Worm (Caenorhabditis elegans): ENCODE measurements around the gene Y5H2A.1.
"Not testable (repeated sequence)": the region's sequence is repeated elsewhere in the genome, so short reads cannot be mapped to it uniquely, and the experiment has no call there.

The Y5H2A.1 gene

DNA sequence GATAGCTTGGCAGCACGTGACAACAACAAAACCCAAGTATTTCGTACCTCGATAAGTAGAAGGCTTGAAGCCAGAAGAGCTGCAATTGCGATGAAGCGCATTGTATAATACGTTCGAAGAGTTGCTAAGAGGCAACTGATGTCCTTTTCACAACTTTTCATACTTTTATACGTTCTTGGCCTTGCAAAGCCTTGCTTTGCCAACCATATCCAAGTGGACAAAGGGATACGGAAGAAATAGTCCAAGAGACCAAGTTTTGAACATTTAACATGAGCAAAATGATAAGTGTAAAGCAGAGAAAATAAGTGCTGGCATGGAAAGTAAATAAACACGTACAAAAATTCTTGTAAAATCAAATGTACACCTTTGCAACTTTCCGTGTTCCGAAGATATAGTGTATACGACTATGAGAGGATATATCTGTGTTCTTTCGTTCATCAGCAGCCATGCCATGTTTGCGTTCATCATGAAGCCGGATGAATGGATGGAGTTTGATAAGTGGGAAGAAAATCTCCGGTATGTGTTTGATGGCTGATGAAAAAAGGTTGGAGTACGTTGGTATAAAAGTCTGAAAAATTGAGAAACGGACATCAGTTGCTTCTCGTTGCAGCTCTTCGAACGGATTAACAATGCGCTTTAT is 2.7 kb upstream of the Y5H2A.1 start, which contains the start of the genes Y5H2A.4 and abu-4:
Y5H2A.4 (minus strand) TSS at position 101 of the 640 bp plus-strand sequence.
abu-4 (plus strand) TSS at position 590 of the 640 bp plus-strand sequence.
- TF ChIP-seq him-1 (tag; optimal IDR thresholded peaks at IDR 0.05): no peak
- no peak for TF ChIP-seq dao-5 (tag; optimal IDR thresholded peaks at IDR 0.05)
- no peak for TF ChIP-seq W03F9.2 (tag; optimal IDR thresholded peaks at IDR 0.05)

DNA sequence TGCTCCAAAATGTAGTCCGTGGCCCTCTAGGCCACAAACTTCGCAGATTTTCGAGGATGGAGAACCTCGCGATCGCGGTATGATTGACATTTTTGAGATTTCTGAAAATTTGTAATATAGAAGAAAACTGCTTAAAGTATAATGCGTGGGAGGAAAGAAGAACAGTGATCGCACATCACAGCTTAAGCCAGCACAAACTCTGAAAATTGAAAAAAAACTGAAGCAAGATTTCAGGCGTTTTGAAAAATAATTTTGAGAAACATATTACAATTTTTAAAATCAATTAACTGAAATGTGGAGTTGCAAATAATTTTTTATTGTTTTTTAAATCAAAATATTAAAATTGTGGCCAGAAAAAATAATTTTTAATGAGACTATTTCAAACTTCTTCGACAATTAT is 4.7 kb downstream of the Y5H2A.1 start, which contains the start of gene nhr-275:
nhr-275 (minus strand) TSS at position 101 of the 400 bp plus-strand sequence.
- TF ChIP-seq him-1 (tag; optimal IDR thresholded peaks at IDR 0.05) (no peak), dao-5 (tag; optimal IDR thresholded peaks at IDR 0.05) (no peak), W03F9.2 (tag; optimal IDR thresholded peaks at IDR 0.05) (no peak)

DNA sequence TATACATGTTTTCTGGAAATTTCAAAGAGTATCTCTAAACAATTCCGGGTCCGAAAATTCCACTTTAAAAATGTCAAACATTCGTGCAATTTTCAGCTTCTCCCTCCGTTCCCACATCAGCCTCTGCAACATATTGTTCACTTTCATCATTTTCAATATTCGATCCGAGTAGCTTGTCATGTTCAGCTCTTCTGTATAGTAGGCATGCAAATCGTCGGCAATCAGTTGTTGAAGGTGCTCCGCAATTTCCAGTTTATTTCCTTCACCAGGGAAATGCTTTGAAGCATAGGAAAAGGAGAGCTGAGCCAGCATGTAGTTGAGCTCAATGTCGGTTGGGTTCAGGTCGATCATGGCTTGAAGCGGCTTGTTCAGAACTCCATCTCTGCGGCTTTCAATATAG is 6.7 kb downstream of the Y5H2A.1 start:
- TF ChIP-seq him-1 (tag; optimal IDR thresholded peaks at IDR 0.05): no peak
- no peak for TF ChIP-seq dao-5 (tag; optimal IDR thresholded peaks at IDR 0.05)

DNA sequence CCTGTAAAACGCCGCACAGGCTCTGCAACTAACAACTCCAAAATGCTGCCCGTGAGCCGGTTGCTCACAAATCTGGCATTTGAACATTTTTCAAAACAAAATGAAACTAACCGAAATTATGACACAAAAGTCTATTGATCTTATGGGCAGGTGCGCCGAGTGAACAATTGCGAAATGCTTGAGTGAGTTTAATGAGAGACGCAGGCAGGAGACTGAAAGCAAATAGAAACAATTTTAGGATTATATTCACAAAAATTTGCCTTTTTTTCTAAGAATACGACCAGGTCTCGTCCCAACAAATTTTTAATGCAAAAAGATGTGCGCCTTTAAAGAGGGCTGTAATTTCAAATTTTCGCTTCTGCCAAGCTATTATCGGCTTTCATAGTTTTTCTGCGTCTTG is 7.2 kb downstream of the Y5H2A.1 start, which contains the start of gene nhr-183:
nhr-183 (minus strand) TSS at position 180 of the 400 bp plus-strand sequence.
- TF ChIP-seq dao-5 (tag; optimal IDR thresholded peaks at IDR 0.05) (no peak), W03F9.2 (tag; optimal IDR thresholded peaks at IDR 0.05) (no peak), him-1 (tag; optimal IDR thresholded peaks at IDR 0.05) (no peak)

DNA sequence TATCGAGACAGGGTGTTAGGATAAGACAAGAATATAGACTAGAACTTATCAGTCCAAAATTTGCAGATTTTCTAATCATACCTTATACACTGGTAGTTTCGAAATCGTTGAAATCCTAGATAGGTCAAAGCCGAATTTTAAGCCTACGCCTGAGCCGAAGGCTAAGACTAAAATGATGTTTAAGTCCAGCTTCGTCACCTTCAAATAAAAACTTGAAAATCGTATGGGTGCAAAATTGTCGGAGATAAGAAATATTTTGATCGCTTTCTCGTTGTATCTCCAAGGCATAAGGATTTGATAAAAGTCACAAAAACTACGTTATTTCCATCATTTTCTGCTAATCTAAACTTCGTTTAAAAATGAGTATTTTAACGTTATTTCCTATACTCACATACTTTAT is 11.0 kb downstream of the Y5H2A.1 start, which contains the start of gene F41B5.12:
F41B5.12 (plus strand) TSS at position 301 of the 400 bp plus-strand sequence.
- TF ChIP-seq W03F9.2 (tag; optimal IDR thresholded peaks at IDR 0.05) (no peak), him-1 (tag; optimal IDR thresholded peaks at IDR 0.05) (no peak), dao-5 (tag; optimal IDR thresholded peaks at IDR 0.05) (no peak)

DNA sequence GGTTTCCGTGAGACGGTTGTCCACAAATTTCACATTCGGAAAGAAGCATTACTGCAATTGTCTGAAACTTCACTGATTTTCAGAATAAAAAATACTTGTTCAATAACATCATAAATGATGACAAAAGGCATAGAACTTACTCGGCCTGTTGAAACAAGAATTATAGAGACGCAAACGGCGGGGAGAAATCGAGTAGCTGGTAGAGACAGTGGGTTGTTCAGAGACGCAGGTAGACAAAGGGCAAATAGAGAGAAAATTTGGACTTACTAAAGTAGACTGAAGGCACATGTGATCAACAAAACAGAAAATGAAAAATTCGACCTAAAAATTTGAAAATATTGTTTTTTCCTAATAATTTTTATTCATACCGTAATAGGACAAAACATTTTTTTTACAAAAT is 11.9 kb downstream of the Y5H2A.1 start, which contains the start of gene nhr-182:
nhr-182 (minus strand) TSS at position 178 of the 400 bp plus-strand sequence.
- TF ChIP-seq him-1 (tag; optimal IDR thresholded peaks at IDR 0.05): no peak
- no peak for TF ChIP-seq dao-5 (tag; optimal IDR thresholded peaks at IDR 0.05)
- no peak for TF ChIP-seq W03F9.2 (tag; optimal IDR thresholded peaks at IDR 0.05)

DNA sequence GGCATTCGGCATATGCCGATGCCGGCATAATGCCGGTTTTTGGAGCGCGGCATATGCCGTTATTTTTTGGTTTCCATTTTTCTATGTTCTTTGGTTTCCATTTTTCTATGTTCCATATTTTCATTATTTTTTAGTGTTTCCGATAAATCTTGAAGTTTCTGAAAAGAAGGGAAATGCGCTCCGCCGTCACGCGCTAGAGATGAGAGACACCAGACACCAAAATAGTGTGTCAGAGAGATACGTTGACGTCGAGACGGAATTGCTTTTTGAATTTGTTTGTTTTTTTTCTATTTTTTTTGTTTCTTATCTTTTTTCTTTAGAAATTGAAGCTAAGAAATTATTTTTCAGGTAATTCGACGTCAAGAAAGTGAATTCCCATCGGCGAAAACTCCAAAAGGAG is 16.5 kb downstream of the Y5H2A.1 start, which contains the start of gene F41B5.1:
F41B5.1 (plus strand) TSS at position 343 of the 400 bp plus-strand sequence.
- TF ChIP-seq W03F9.2, dao-5, him-1 (tag; optimal IDR thresholded peaks at IDR 0.05): not testable (repeated sequence)

DNA sequence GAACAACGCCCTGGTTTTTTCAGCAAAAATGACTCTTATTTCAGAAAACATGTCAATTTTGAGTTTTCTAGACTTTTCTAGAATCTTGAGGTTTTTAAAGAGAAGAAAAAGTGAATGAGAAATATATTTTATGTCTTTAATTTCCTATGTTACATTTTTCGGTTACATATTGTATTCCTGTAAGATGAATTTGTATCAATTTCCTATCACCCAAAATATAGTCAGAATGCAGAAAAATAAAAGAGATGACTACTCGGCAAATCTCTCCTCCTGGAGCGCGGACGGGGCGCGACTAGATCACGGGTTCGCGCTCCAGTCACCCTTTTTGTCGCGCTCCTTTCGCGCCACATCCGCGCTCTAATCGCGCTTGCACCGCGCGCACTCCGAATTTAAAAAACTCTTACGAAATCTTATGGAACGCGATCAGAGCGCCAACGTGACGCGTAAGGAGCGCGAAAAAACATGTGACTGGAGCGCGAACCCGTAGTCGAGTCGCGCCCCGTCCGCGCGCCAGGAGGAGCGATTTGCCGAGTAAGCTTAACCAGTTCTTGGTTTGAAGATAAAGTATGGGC is 17.0 kb downstream of the Y5H2A.1 start, which contains the start of gene str-253:
str-253 (minus strand) TSS at position 51 of the 572 bp plus-strand sequence.
- no peak for TF ChIP-seq him-1 (tag; optimal IDR thresholded peaks at IDR 0.05)
- TF ChIP-seq dao-5 (tag; optimal IDR thresholded peaks at IDR 0.05): no peak
- TF ChIP-seq W03F9.2 (tag; optimal IDR thresholded peaks at IDR 0.05): no peak

DNA sequence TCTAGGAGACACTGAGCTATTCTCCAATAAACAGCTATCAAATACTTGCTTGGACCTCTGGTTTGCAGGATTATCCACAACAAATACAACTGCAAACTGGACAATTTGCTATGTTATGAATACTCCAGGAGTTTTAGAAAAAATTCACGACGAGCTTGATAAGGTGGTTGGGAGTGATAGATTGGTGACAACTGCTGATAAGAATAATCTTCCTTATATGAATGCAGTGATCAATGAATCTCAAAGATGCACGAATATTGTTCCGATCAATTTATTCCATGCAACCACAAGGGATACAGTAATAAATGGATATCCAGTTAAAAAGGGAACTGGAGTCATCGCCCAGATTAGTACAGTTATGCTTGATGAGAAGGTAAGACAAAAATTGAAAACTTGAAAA is 19.9 kb downstream of the Y5H2A.1 start:
- TF ChIP-seq him-1 (tag; optimal IDR thresholded peaks at IDR 0.05) (no peak), dao-5 (tag; optimal IDR thresholded peaks at IDR 0.05) (no peak), W03F9.2 (tag; optimal IDR thresholded peaks at IDR 0.05) (no peak)

DNA sequence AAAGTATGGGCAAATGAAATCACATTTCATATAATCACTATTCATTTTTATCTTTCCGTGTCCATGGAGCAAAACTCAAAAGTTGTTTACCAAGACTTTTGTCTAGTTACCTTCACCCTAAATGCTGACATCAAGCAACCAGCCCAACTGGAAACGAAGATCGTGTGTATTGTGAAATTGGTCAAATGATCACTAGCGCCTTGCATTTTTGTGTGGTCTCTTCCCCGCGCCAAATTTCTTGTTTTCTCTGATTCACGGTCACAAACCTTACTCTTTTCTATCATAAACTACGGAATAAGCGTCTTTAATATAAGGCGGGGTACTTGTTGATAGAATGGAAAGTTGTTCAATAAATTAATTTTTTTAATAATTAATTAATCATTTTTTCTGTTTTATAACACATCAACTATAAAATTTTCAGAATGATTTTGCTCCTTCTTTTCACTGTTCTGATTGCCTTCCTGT is 21.5 kb downstream of the Y5H2A.1 start, which contains the start of gene cyp-33C7:
cyp-33C7 (plus strand) TSS at position 415 of the 465 bp plus-strand sequence.
- TF ChIP-seq him-1 (tag; optimal IDR thresholded peaks at IDR 0.05): no peak
- TF ChIP-seq W03F9.2 (tag; optimal IDR thresholded peaks at IDR 0.05): no peak
- no peak for TF ChIP-seq dao-5 (tag; optimal IDR thresholded peaks at IDR 0.05)

DNA sequence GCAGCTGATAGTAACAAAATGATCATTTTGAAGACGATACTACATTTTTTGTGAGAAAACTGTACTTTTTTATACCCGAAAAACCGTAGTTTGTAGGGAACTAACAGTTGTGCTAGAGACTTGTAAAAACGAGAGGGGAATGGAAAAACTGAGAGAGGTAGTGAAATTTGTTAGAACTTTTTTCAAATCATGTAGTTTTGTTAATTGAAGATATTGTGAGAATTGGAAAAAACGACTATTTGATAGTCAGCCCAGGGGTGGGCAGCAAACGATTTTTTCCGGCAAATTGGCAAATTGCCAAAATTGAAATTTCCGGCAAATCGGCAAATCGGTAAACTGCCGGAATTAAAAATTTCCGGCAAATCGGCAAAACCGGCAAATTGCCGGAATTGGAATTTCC is 22.3 kb downstream of the Y5H2A.1 start, which contains the start of gene cyp-33C6:
cyp-33C6 (minus strand) TSS at position 101 of the 400 bp plus-strand sequence.
- TF ChIP-seq W03F9.2 (tag; optimal IDR thresholded peaks at IDR 0.05): no peak
- TF ChIP-seq him-1 (tag; optimal IDR thresholded peaks at IDR 0.05): no peak
- no peak for TF ChIP-seq dao-5 (tag; optimal IDR thresholded peaks at IDR 0.05)

DNA sequence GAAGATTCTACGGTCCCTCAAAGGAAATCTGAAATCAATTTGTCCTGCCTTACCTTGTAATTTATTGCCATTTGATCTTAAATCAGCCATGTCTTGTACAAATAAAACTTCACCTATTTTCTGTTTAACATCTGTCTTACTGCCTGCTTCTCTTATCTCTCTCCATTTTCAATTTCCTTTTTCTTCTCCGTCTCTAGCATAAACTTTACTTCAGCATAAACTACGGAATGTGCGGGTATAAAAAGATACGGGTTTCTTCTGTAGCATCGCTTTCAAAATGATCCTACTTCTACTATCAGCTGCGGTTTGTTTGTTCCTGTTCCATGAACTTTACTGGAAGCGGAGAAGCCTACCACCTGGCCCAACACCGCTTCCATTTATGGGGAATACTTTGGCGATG is 26.9 kb downstream of the Y5H2A.1 start, which contains the start of gene cyp-33C5:
cyp-33C5 (plus strand) TSS at position 254 of the 400 bp plus-strand sequence.
- TF ChIP-seq dao-5 (tag; optimal IDR thresholded peaks at IDR 0.05) (no peak), W03F9.2 (tag; optimal IDR thresholded peaks at IDR 0.05) (no peak), him-1 (tag; optimal IDR thresholded peaks at IDR 0.05) (no peak)

DNA sequence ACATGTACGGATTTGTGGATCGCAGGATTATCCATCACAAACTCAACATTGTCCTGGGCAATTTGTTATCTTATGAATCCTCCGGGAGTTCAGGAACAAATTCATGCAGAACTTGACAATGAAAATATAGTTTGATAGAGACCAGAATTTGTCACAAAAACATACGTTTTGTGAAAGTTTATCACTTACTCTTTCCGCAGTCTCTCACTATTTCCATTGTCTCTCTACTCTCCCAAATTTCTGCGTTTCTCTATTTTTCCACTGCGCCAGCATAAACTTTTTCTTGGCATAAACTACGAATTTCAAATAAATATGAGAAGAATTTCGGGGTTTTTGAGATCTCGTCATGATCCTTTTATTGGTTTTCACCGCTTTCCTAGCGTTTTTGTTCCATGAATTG is 29.0 kb downstream of the Y5H2A.1 start, which contains the start of gene cyp-33C3:
cyp-33C3 (plus strand) TSS at position 149 of the 400 bp plus-strand sequence.
- TF ChIP-seq dao-5 (tag; optimal IDR thresholded peaks at IDR 0.05) (no peak), him-1 (tag; optimal IDR thresholded peaks at IDR 0.05) (no peak), W03F9.2 (tag; optimal IDR thresholded peaks at IDR 0.05) (no peak)
